Fruit fly (Drosophila melanogaster) whole organism, embryonic: ENCODE data around the gene Gr5a.

ENCODE experiments used
- Bdp1 ChIP-seq: fragments of 200-800 bp; sonication (Bioruptor generic); optimal IDR thresholded peaks from 3 replicates; lab custom pipeline; 2016; ENCODE audit warnings: missing biosample characterization, missing genetic modification characterization
- CG12155 ChIP-seq: fragments of 200-800 bp; sonication (Bioruptor generic); optimal IDR thresholded peaks from 3 replicates; lab custom pipeline; 2016; ENCODE audit warnings: missing biosample characterization, missing genetic modification characterization
- CG12744 ChIP-seq: fragments of 200-800 bp; sonication (Bioruptor generic); optimal IDR thresholded peaks from 2 replicates; lab custom pipeline; 2016; ENCODE audit warnings: missing biosample characterization, missing genetic modification characterization
- CG14710 ChIP-seq: fragments of 200-800 bp; sonication (Bioruptor generic); optimal IDR thresholded peaks from 3 replicates; lab custom pipeline; 2019; ENCODE audit warnings: missing biosample characterization, mild to moderate bottlenecking, missing genetic modification characterization, moderate library complexity
- CG14860 ChIP-seq: fragments of 200-800 bp; sonication (Bioruptor generic); IDR thresholded peaks from 3 replicates; pipeline ENCODE4 v1.3.6; 2022; ENCODE audit warnings: missing biosample characterization, missing genetic modification characterization; ENCODE audit not compliant: partially characterized antibody
- CG15514 ChIP-seq: fragments of 200-800 bp; sonication (Bioruptor generic); optimal IDR thresholded peaks from 3 replicates; lab custom pipeline; 2017; ENCODE audit warnings: missing biosample characterization, missing genetic modification characterization, mild to moderate bottlenecking, moderate library complexity, missing genetic modification reagents
- CG31441 ChIP-seq: fragments of 200-800 bp; sonication (Bioruptor generic); IDR thresholded peaks from 2 replicates; pipeline ENCODE4 v1.3.6; 2022; ENCODE audit warnings: missing biosample characterization, missing genetic modification characterization
- CG32772 ChIP-seq: fragments of 200-800 bp; sonication (Bioruptor generic); IDR thresholded peaks from 2 replicates; pipeline ENCODE4 v1.3.6; 2022; ENCODE audit warnings: missing biosample characterization, missing genetic modification characterization
- CG33213 ChIP-seq: fragments of 200-800 bp; sonication (Bioruptor generic); optimal IDR thresholded peaks from 3 replicates; lab custom pipeline; 2016; ENCODE audit warnings: missing biosample characterization, missing genetic modification characterization
- CG3407 ChIP-seq: fragments of 200-800 bp; sonication (Bioruptor generic); optimal IDR thresholded peaks from 2 replicates; lab custom pipeline; 2018; ENCODE audit warnings: missing biosample characterization, mild to moderate bottlenecking, missing genetic modification characterization
- CG34422 ChIP-seq: fragments of 200-800 bp; sonication (Bioruptor generic); IDR thresholded peaks from 3 replicates; pipeline ENCODE4 v1.3.6; 2022; ENCODE audit warnings: missing biosample characterization, missing genetic modification characterization
- CG6175 ChIP-seq: fragments of 200-800 bp; sonication (Bioruptor generic); IDR thresholded peaks from 3 replicates; pipeline ENCODE4 v1.3.6; 2022; ENCODE audit warnings: missing biosample characterization, missing genetic modification characterization
- CG6683 ChIP-seq: fragments of 200-800 bp; sonication (Bioruptor generic); optimal IDR thresholded peaks from 2 replicates; lab custom pipeline; 2017; ENCODE audit warnings: missing biosample characterization, mild to moderate bottlenecking, missing genetic modification characterization, missing genetic modification reagents
- CG8281 ChIP-seq: fragments of 200-800 bp; sonication (Bioruptor generic); optimal IDR thresholded peaks from 2 replicates; lab custom pipeline; 2018; ENCODE audit warnings: missing biosample characterization, mild to moderate bottlenecking, missing genetic modification characterization, moderate library complexity
- CG8765 ChIP-seq: fragments of 200-800 bp; sonication (Bioruptor generic); IDR thresholded peaks from 2 replicates; pipeline ENCODE4 v1.3.6; 2022; ENCODE audit warnings: missing biosample characterization, missing genetic modification characterization
- CG8944 ChIP-seq: fragments of 200-800 bp; sonication (Bioruptor generic); optimal IDR thresholded peaks from 3 replicates; lab custom pipeline; 2016; ENCODE audit warnings: missing biosample characterization, missing genetic modification characterization
- Elba2 ChIP-seq: fragments of 200-800 bp; sonication (Bioruptor generic); optimal IDR thresholded peaks from 3 replicates; lab custom pipeline; 2016; ENCODE audit warnings: missing biosample characterization, missing genetic modification characterization
- Ets97D ChIP-seq: fragments of 200-800 bp; sonication (Bioruptor generic); optimal IDR thresholded peaks from 3 replicates; lab custom pipeline; 2016; ENCODE audit warnings: missing biosample characterization, missing genetic modification characterization
- Fer2 ChIP-seq: fragments of 200-800 bp; sonication (Bioruptor generic); optimal IDR thresholded peaks from 2 replicates; lab custom pipeline; 2018; ENCODE audit warnings: missing biosample characterization, mild to moderate bottlenecking, missing genetic modification characterization, moderate library complexity
- GATAe ChIP-seq: fragments of 200-800 bp; sonication (Bioruptor generic); conservative IDR thresholded peaks from 2 replicates; pipeline ENCODE4 v1.3.6; 2022; ENCODE audit warnings: missing biosample characterization, missing genetic modification characterization
- Gug ChIP-seq: fragments of 200-800 bp; sonication (Bioruptor generic); IDR thresholded peaks from 4 replicates; pipeline ENCODE4 v1.3.6; 2022; ENCODE audit warnings: missing biosample characterization, missing genetic modification characterization
- HHEX ChIP-seq: fragments of 200-800 bp; sonication (Bioruptor generic); optimal IDR thresholded peaks from 3 replicates; lab custom pipeline; 2017; ENCODE audit warnings: missing biosample characterization, mild to moderate bottlenecking, missing genetic modification characterization, missing genetic modification reagents
- HmgD ChIP-seq: fragments of 200-800 bp; sonication (Bioruptor generic); optimal IDR thresholded peaks from 3 replicates; lab custom pipeline; 2016; ENCODE audit warnings: missing biosample characterization, missing genetic modification characterization
- Lpt ChIP-seq: fragments of >200 bp; optimal IDR thresholded peaks from 2 replicates; lab custom pipeline; 2018; ENCODE audit warnings: missing biosample characterization, missing genetic modification characterization
- MTF-1 ChIP-seq: fragments of 200-800 bp; sonication (Bioruptor generic); optimal IDR thresholded peaks from 2 replicates; lab custom pipeline; 2018; ENCODE audit warnings: missing biosample characterization, mild to moderate bottlenecking, missing genetic modification characterization, borderline replicate concordance
- NC2α ChIP-seq: fragments of 200-800 bp; sonication (Bioruptor generic); optimal IDR thresholded peaks from 2 replicates; lab custom pipeline; 2016; ENCODE audit warnings: missing biosample characterization, missing genetic modification characterization
- Oaz ChIP-seq: fragments of 200-800 bp; sonication (Bioruptor generic); IDR thresholded peaks from 2 replicates; pipeline ENCODE4 v1.3.6; 2022; ENCODE audit warnings: missing biosample characterization, missing genetic modification characterization
- Optix ChIP-seq: fragments of 200-800 bp; sonication (Bioruptor generic); IDR thresholded peaks from 3 replicates; pipeline ENCODE4 v1.3.6; 2022; ENCODE audit warnings: missing biosample characterization, missing genetic modification characterization
- Six4 ChIP-seq: fragments of 200-800 bp; sonication (Bioruptor generic); optimal IDR thresholded peaks from 2 replicates; lab custom pipeline; 2016; ENCODE audit warnings: missing biosample characterization, missing genetic modification characterization
- Spps ChIP-seq: fragments of 200-800 bp; sonication (Bioruptor generic); optimal IDR thresholded peaks from 2 replicates; lab custom pipeline; 2018; ENCODE audit warnings: missing biosample characterization, mild to moderate bottlenecking, missing genetic modification characterization
- ab ChIP-seq: fragments of 200-800 bp; sonication (Bioruptor generic); optimal IDR thresholded peaks from 2 replicates; lab custom pipeline; 2016; ENCODE audit warnings: missing biosample characterization, missing genetic modification characterization
- amos ChIP-seq: fragments of 200-800 bp; sonication (Bioruptor generic); IDR thresholded peaks from 2 replicates; pipeline ENCODE4 v1.3.6; 2022; ENCODE audit warnings: missing biosample characterization, missing genetic modification characterization; ENCODE audit not compliant: partially characterized antibody
- ase ChIP-seq: fragments of 200-800 bp; sonication (Bioruptor generic); IDR thresholded peaks from 3 replicates; pipeline ENCODE4 v1.3.6; 2022; ENCODE audit warnings: missing biosample characterization, missing genetic modification characterization
- az2 ChIP-seq: fragments of 200-800 bp; sonication (Bioruptor generic); optimal IDR thresholded peaks from 3 replicates; lab custom pipeline; 2016; ENCODE audit warnings: missing biosample characterization, missing genetic modification characterization
- ems ChIP-seq: fragments of 200-800 bp; sonication (Bioruptor generic); optimal IDR thresholded peaks from 3 replicates; lab custom pipeline; 2016; ENCODE audit warnings: missing biosample characterization, missing genetic modification characterization
- ewg ChIP-seq: fragments of 200-800 bp; sonication (Bioruptor generic); optimal IDR thresholded peaks from 3 replicates; lab custom pipeline; 2017; ENCODE audit warnings: mild to moderate bottlenecking, missing biosample characterization, missing genetic modification reagents, missing genetic modification characterization
- fd64A ChIP-seq: fragments of 200-800 bp; sonication (Bioruptor generic); optimal IDR thresholded peaks from 3 replicates; lab custom pipeline; 2018; ENCODE audit warnings: missing biosample characterization, mild to moderate bottlenecking, missing genetic modification characterization
- gcm2 ChIP-seq: fragments of 200-800 bp; sonication (Bioruptor generic); optimal IDR thresholded peaks from 2 replicates; lab custom pipeline; 2016; ENCODE audit warnings: missing biosample characterization, missing genetic modification characterization
- inv ChIP-seq: fragments of 200-800 bp; sonication (Bioruptor generic); IDR thresholded peaks from 2 replicates; pipeline ENCODE4 v1.3.6; 2022; ENCODE audit warnings: missing biosample characterization, missing genetic modification characterization; ENCODE audit not compliant: partially characterized antibody
- lov ChIP-seq, 2 experiments: fragments of 200-800 bp in 1 of 2; fragments of >200 bp in 1 of 2; sonication (Bioruptor generic) in 1 of 2; IDR thresholded peaks in 1 of 2; optimal IDR thresholded peaks in 1 of 2; 2 replicates in 1 of 2; 3 replicates in 1 of 2; pipeline versions ENCODE4 v1.3.6 to Lab custom; 2017 to 2022; ENCODE audit warnings: missing biosample characterization in 1 of 2, missing genetic modification characterization in 1 of 2
- luna ChIP-seq: fragments of 200-800 bp; sonication (Bioruptor generic); optimal IDR thresholded peaks from 2 replicates; lab custom pipeline; 2016; ENCODE audit warnings: missing biosample characterization, missing genetic modification characterization
- oc ChIP-seq: fragments of 200-800 bp; sonication (Bioruptor generic); optimal IDR thresholded peaks from 2 replicates; lab custom pipeline; 2018; ENCODE audit warnings: missing biosample characterization, mild to moderate bottlenecking, missing genetic modification characterization, moderate library complexity
- otp ChIP-seq: fragments of 200-800 bp; sonication (Bioruptor generic); IDR thresholded peaks from 3 replicates; pipeline ENCODE4, ENCODE4 v1.3.6; 2022; ENCODE audit warnings: missing biosample characterization, missing genetic modification characterization
- ro ChIP-seq: fragments of 200-800 bp; sonication (Bioruptor generic); IDR thresholded peaks from 2 replicates; pipeline ENCODE4 v1.3.6; 2022; ENCODE audit warnings: missing biosample characterization, missing genetic modification characterization
- sqz ChIP-seq: fragments of 200-800 bp; sonication (Bioruptor generic); optimal IDR thresholded peaks from 3 replicates; lab custom pipeline; 2018; ENCODE audit warnings: missing biosample characterization, mild to moderate bottlenecking, missing genetic modification characterization
- sr ChIP-seq: fragments of 200-800 bp; sonication (Bioruptor generic); IDR thresholded peaks from 3 replicates; pipeline ENCODE4 v1.3.6; 2022; ENCODE audit warnings: missing biosample characterization, missing genetic modification characterization
- sug ChIP-seq: fragments of 200-800 bp; optimal IDR thresholded peaks from 2 replicates; lab custom pipeline; 2019; ENCODE audit warnings: missing biosample characterization, mild to moderate bottlenecking, missing genetic modification characterization, moderate library complexity
- tap ChIP-seq: fragments of 200-800 bp; optimal IDR thresholded peaks from 3 replicates; lab custom pipeline; 2019; ENCODE audit warnings: missing biosample characterization, mild to moderate bottlenecking, missing genetic modification characterization, moderate library complexity
- tll ChIP-seq, 2 experiments: fragments of 200-800 bp in 1 of 2; fragments of >200 bp in 1 of 2; sonication (Bioruptor generic) in 1 of 2; optimal IDR thresholded peaks; 2 replicates each; lab custom pipeline; 2017 to 2019; ENCODE audit warnings: missing biosample characterization in 2 of 2, missing genetic modification characterization in 2 of 2, mild to moderate bottlenecking in 1 of 2, moderate library complexity in 1 of 2
- unc-4 ChIP-seq: fragments of 200-800 bp; sonication (Bioruptor generic); IDR thresholded peaks from 2 replicates; pipeline ENCODE4 v1.3.6; 2022; ENCODE audit warnings: missing biosample characterization, missing genetic modification characterization; ENCODE audit not compliant: partially characterized antibody

Gene Gr5a

dm6 chrX:5698087-5698727 is 17.8 kb downstream of the Gr5a start, which contains the start of gene AdamTS-B (continued):
- TF ChIP-seq sqz (GFP tag; lab: Kevin White, UChicago) = peak; percentile 16
- peak; percentile 13 for TF ChIP-seq Elba2 (GFP tag; lab: Kevin White, UChicago)
- no peak for TF ChIP-seq CG15514 (GFP tag; lab: Kevin White, UChicago)
- TF ChIP-seq CG31441 (GFP tag; lab: Robert Waterston, UW) = peak; percentile 67
- TF ChIP-seq ab (GFP tag; lab: Kevin White, UChicago) = no peak
- TF ChIP-seq CG33213 (GFP tag; lab: Kevin White, UChicago) = no peak
- TF ChIP-seq Lpt = no peak
- no peak for TF ChIP-seq CG8944 (GFP tag; lab: Kevin White, UChicago)
- no peak for TF ChIP-seq Bdp1 (GFP tag; lab: Kevin White, UChicago)
- no peak for TF ChIP-seq CG3407 (GFP tag; lab: Kevin White, UChicago)
- TF ChIP-seq CG6683 (GFP tag; lab: Kevin White, UChicago) = no peak
- no peak for TF ChIP-seq CG34422
- no peak for TF ChIP-seq fd64A (GFP tag; lab: Kevin White, UChicago)
- no peak for TF ChIP-seq ase (GFP tag; lab: Robert Waterston, UW)
- no peak for TF ChIP-seq unc-4 (GFP tag; lab: Robert Waterston, UW)
- no peak for TF ChIP-seq Ets97D (GFP tag; lab: Kevin White, UChicago)
- no peak for TF ChIP-seq MTF-1
- no peak for TF ChIP-seq ems (GFP tag; lab: Kevin White, UChicago)
- TF ChIP-seq sr = no peak
- TF ChIP-seq amos (GFP tag; lab: Robert Waterston, UW) = no peak
- no peak for TF ChIP-seq HmgD (GFP tag; lab: Kevin White, UChicago)
- TF ChIP-seq CG14710 (tag; lab: Kevin White, UChicago) = peak; percentile 30
- TF ChIP-seq NC2α = no peak
- TF ChIP-seq tap (tag; lab: Kevin White, UChicago) = no peak
- no peak for TF ChIP-seq luna (GFP tag; lab: Kevin White, UChicago)
- TF ChIP-seq CG14860 (GFP tag; lab: Robert Waterston, UW) = no peak
- TF ChIP-seq ro (GFP tag; lab: Robert Waterston, UW) = no peak
- peak; percentile 21 for TF ChIP-seq CG8281
- no peak for TF ChIP-seq Six4 (GFP tag; lab: Kevin White, UChicago)
- no peak for TF ChIP-seq CG12744 (GFP tag; lab: Kevin White, UChicago)
- TF ChIP-seq az2 = no peak
- TF ChIP-seq GATAe (GFP tag; lab: Robert Waterston, UW) = no peak
- no peak for TF ChIP-seq otp (GFP tag; lab: Robert Waterston, UW)
- no peak for TF ChIP-seq lov (optimal IDR thresholded peaks at IDR 0.05; lab: Kevin White, UChicago)
- no peak for TF ChIP-seq lov (GFP tag; IDR thresholded peaks at IDR 0.05; lab: Robert Waterston, UW)
- TF ChIP-seq CG12155 (GFP tag; lab: Kevin White, UChicago) = peak; percentile 15
- no peak for TF ChIP-seq oc
- no peak for TF ChIP-seq inv (GFP tag; lab: Robert Waterston, UW)
- TF ChIP-seq CG32772 (GFP tag; lab: Robert Waterston, UW) = no peak
- no peak for TF ChIP-seq Oaz
- TF ChIP-seq Spps (tag; lab: Kevin White, UChicago) = no peak
- TF ChIP-seq CG6175 (GFP tag; lab: Robert Waterston, UW) = no peak
- no peak for TF ChIP-seq Gug (GFP tag; lab: Robert Waterston, UW)
- peak; percentile 8 for TF ChIP-seq ewg (GFP tag; lab: Kevin White, UChicago)
- TF ChIP-seq tll (GFP tag; optimal IDR thresholded peaks at IDR 0.05; lab: Kevin White, UChicago) = no peak
- TF ChIP-seq CG8765 = no peak
- no peak for TF ChIP-seq HHEX (GFP tag; lab: Kevin White, UChicago)
- no peak for TF ChIP-seq Optix
- TF ChIP-seq sug = peak; percentile 9
- no peak for TF ChIP-seq Fer2 (tag; lab: Kevin White, UChicago)
- no peak for TF ChIP-seq gcm2 (GFP tag; lab: Kevin White, UChicago)
